Worm (Caenorhabditis elegans) whole organism, late embryonic: ENCODE results near the gene ldb-1.

Experiments used
- F13H6.1 ChIP-seq: sonication (generic microtip); optimal IDR thresholded peaks from 2 replicates; lab custom pipeline; 2016; ENCODE audit warnings: missing genetic modification characterization, missing compliant biosample characterization
- K09A11.1 ChIP-seq: sonication (generic microtip); optimal IDR thresholded peaks from 2 replicates; lab custom pipeline; 2017; ENCODE audit warnings: antibody characterized with exemption, mild to moderate bottlenecking, missing genetic modification characterization, missing compliant biosample characterization; ENCODE audit not compliant: insufficient read depth
- T23F11.4 ChIP-seq: fragments of 200-800 bp; sonication (Bioruptor generic); optimal IDR thresholded peaks from 2 replicates; lab custom pipeline; 2018; ENCODE audit warnings: mild to moderate bottlenecking, missing genetic modification characterization, missing compliant biosample characterization
- Y22D7AL.16 ChIP-seq: sonication (generic microtip); optimal IDR thresholded peaks from 2 replicates; lab custom pipeline; 2016; ENCODE audit warnings: missing genetic modification characterization, missing compliant biosample characterization
- ahr-1 ChIP-seq: sonication (generic microtip); optimal IDR thresholded peaks from 2 replicates; lab custom pipeline; 2016; ENCODE audit warnings: missing genetic modification characterization, missing compliant biosample characterization
- ama-1 ChIP-seq: fragments of 150-350 bp; optimal IDR thresholded peaks from 2 replicates; lab custom pipeline; 2014
- ceh-14 ChIP-seq: sonication (generic microtip); optimal IDR thresholded peaks from 2 replicates; lab custom pipeline; 2016; ENCODE audit warnings: missing genotype, missing genetic modification characterization, missing compliant biosample characterization
- ceh-18 ChIP-seq: sonication (generic microtip); optimal IDR thresholded peaks from 2 replicates; lab custom pipeline; 2016; ENCODE audit warnings: missing genetic modification characterization, missing compliant biosample characterization
- ceh-19 ChIP-seq: fragments of 200-800 bp; sonication (Bioruptor generic); optimal IDR thresholded peaks from 2 replicates; lab custom pipeline; 2018; ENCODE audit warnings: mild to moderate bottlenecking, missing genetic modification characterization, missing compliant biosample characterization
- ceh-2 ChIP-seq: sonication (generic microtip); optimal IDR thresholded peaks from 2 replicates; lab custom pipeline; 2016; ENCODE audit warnings: missing genotype, missing genetic modification characterization, missing compliant biosample characterization
- ceh-22 ChIP-seq: sonication (generic microtip); optimal IDR thresholded peaks from 2 replicates; lab custom pipeline; 2017; ENCODE audit warnings: missing biosample characterization, missing genetic modification characterization
- ceh-24 ChIP-seq: sonication (generic microtip); optimal IDR thresholded peaks from 2 replicates; lab custom pipeline; 2016; ENCODE audit warnings: mild to moderate bottlenecking, missing genetic modification characterization, missing compliant biosample characterization
- ceh-31 ChIP-seq: sonication (generic microtip); optimal IDR thresholded peaks from 2 replicates; lab custom pipeline; 2016; ENCODE audit warnings: missing genetic modification characterization, missing compliant biosample characterization
- ceh-45 ChIP-seq: fragments of 200-800 bp; sonication (Bioruptor generic); IDR thresholded peaks from 2 replicates; pipeline ENCODE4 v1.3.6; 2022; ENCODE audit warnings: missing genetic modification reagents, missing genetic modification characterization, missing compliant biosample characterization
- ceh-48 ChIP-seq: sonication (generic microtip); optimal IDR thresholded peaks from 2 replicates; lab custom pipeline; 2016; ENCODE audit warnings: missing genetic modification characterization, inconsistent platforms, missing compliant biosample characterization
- ceh-6 ChIP-seq: fragments of 200-800 bp; sonication (Bioruptor generic); optimal IDR thresholded peaks from 2 replicates; lab custom pipeline; 2018; ENCODE audit warnings: mild to moderate bottlenecking, missing genetic modification characterization, missing compliant biosample characterization
- ceh-9 ChIP-seq: sonication (generic microtip); optimal IDR thresholded peaks from 2 replicates; lab custom pipeline; 2016; ENCODE audit warnings: mild to moderate bottlenecking, missing genetic modification characterization, inconsistent platforms, missing compliant biosample characterization
- dmd-4 ChIP-seq: sonication (generic microtip); optimal IDR thresholded peaks from 2 replicates; lab custom pipeline; 2016; ENCODE audit warnings: borderline replicate concordance, missing genetic modification characterization, missing compliant biosample characterization
- elt-2 ChIP-seq: sonication (generic microtip); optimal IDR thresholded peaks from 2 replicates; lab custom pipeline; 2016; ENCODE audit warnings: missing genetic modification reagents, missing genetic modification characterization, missing compliant biosample characterization
- elt-4 ChIP-seq: sonication (generic microtip); optimal IDR thresholded peaks from 2 replicates; lab custom pipeline; 2016; ENCODE audit warnings: missing genetic modification characterization, missing compliant biosample characterization
- ets-4 ChIP-seq: sonication (generic microtip); optimal IDR thresholded peaks from 2 replicates; lab custom pipeline; 2016; ENCODE audit warnings: missing genetic modification characterization, missing compliant biosample characterization
- fkh-10 ChIP-seq: fragments of 150-350 bp; optimal IDR thresholded peaks from 2 replicates; lab custom pipeline; 2014; ENCODE audit warnings: missing biosample characterization, missing genetic modification reagents, missing genetic modification characterization
- fkh-6 ChIP-seq: sonication (generic microtip); optimal IDR thresholded peaks from 2 replicates; lab custom pipeline; 2016; ENCODE audit warnings: missing genetic modification characterization, missing compliant biosample characterization
- gmeb-2 ChIP-seq: sonication (generic microtip); optimal IDR thresholded peaks from 2 replicates; lab custom pipeline; 2016; ENCODE audit warnings: missing genetic modification characterization, inconsistent platforms, missing compliant biosample characterization
- hlh-13 ChIP-seq: fragments of 200-800 bp; sonication (Bioruptor generic); optimal IDR thresholded peaks from 2 replicates; lab custom pipeline; 2018; ENCODE audit warnings: mild to moderate bottlenecking, missing genetic modification characterization, missing compliant biosample characterization
- hlh-30 ChIP-seq: sonication (generic microtip); optimal IDR thresholded peaks from 2 replicates; lab custom pipeline; 2017; ENCODE audit warnings: antibody characterized with exemption, missing genetic modification characterization, missing compliant biosample characterization; ENCODE audit not compliant: insufficient read depth
- hlh-6 ChIP-seq: sonication (generic microtip); optimal IDR thresholded peaks from 2 replicates; lab custom pipeline; 2016; ENCODE audit warnings: missing genotype, missing genetic modification characterization, missing compliant biosample characterization
- hlh-8 ChIP-seq: sonication (generic microtip); optimal IDR thresholded peaks from 2 replicates; lab custom pipeline; 2016; ENCODE audit warnings: missing genotype, missing genetic modification characterization, missing compliant biosample characterization
- lim-6 ChIP-seq: sonication (generic microtip); optimal IDR thresholded peaks from 2 replicates; lab custom pipeline; 2016; ENCODE audit warnings: missing genetic modification characterization, missing compliant biosample characterization
- madf-2 ChIP-seq: sonication (generic microtip); optimal IDR thresholded peaks from 2 replicates; lab custom pipeline; 2017; ENCODE audit warnings: missing genetic modification characterization, missing compliant biosample characterization
- mec-3 ChIP-seq: sonication (generic microtip); optimal IDR thresholded peaks from 2 replicates; lab custom pipeline; 2016; ENCODE audit warnings: borderline replicate concordance, missing genetic modification characterization, missing compliant biosample characterization
- nfya-1 ChIP-seq: sonication (generic microtip); optimal IDR thresholded peaks from 2 replicates; lab custom pipeline; 2017; ENCODE audit warnings: missing genetic modification characterization, mild to moderate bottlenecking, missing compliant biosample characterization, antibody characterized with exemption, moderate library complexity
- nhr-11 ChIP-seq: fragments of 150-350 bp; optimal IDR thresholded peaks from 2 replicates; lab custom pipeline; 2014; ENCODE audit warnings: missing biosample characterization, missing genetic modification characterization
- npax-4 ChIP-seq: sonication (generic microtip); optimal IDR thresholded peaks from 2 replicates; lab custom pipeline; 2016; ENCODE audit warnings: missing genetic modification characterization, missing compliant biosample characterization
- pag-3 ChIP-seq: sonication (generic microtip); optimal IDR thresholded peaks from 2 replicates; lab custom pipeline; 2016; ENCODE audit warnings: missing compliant biosample characterization, missing genetic modification characterization, borderline replicate concordance
- pat-9 ChIP-seq: fragments of 200-800 bp; sonication (Bioruptor generic); optimal IDR thresholded peaks from 2 replicates; lab custom pipeline; 2018; ENCODE audit warnings: mild to moderate bottlenecking, missing genetic modification characterization, moderate library complexity, missing compliant biosample characterization
- pax-1 ChIP-seq: fragments of 150-350 bp; optimal IDR thresholded peaks from 2 replicates; lab custom pipeline; 2014; ENCODE audit warnings: missing biosample characterization, missing genetic modification characterization
- pha-2 ChIP-seq: sonication (generic microtip); optimal IDR thresholded peaks from 2 replicates; lab custom pipeline; 2017; ENCODE audit warnings: mild to moderate bottlenecking, missing genetic modification characterization, missing compliant biosample characterization
- pha-4 ChIP-seq: fragments of 150-350 bp; optimal IDR thresholded peaks from 2 replicates; lab custom pipeline; 2018; ENCODE audit warnings: missing biosample characterization, missing genetic modification reagents, missing genetic modification characterization
- ref-2 ChIP-seq: sonication (generic microtip); optimal IDR thresholded peaks from 2 replicates; lab custom pipeline; 2016; ENCODE audit warnings: missing genetic modification characterization, missing compliant biosample characterization
- rnt-1 ChIP-seq: sonication (generic microtip); optimal IDR thresholded peaks from 2 replicates; lab custom pipeline; 2016; ENCODE audit warnings: missing genetic modification characterization, missing compliant biosample characterization
- sdc-2 ChIP-seq: sonication (generic microtip); optimal IDR thresholded peaks from 2 replicates; lab custom pipeline; 2016; ENCODE audit warnings: missing genotype, missing genetic modification characterization, missing compliant biosample characterization
- sox-4 ChIP-seq: sonication (generic microtip); optimal IDR thresholded peaks from 2 replicates; lab custom pipeline; 2017; ENCODE audit warnings: mild to moderate bottlenecking, missing genetic modification characterization, inconsistent platforms, missing compliant biosample characterization
- tbx-2 ChIP-seq: sonication (generic microtip); optimal IDR thresholded peaks from 2 replicates; lab custom pipeline; 2016; ENCODE audit warnings: missing genetic modification characterization, missing compliant biosample characterization
- tbx-7 ChIP-seq: sonication (generic microtip); optimal IDR thresholded peaks from 2 replicates; lab custom pipeline; 2016; ENCODE audit warnings: missing genotype, missing genetic modification characterization, missing compliant biosample characterization
- unc-3 ChIP-seq, 2 experiments: fragments of 200-800 bp in 1 of 2; sonication (Bioruptor generic) in 1 of 2; sonication (generic microtip) in 1 of 2; conservative IDR thresholded peaks in 1 of 2; optimal IDR thresholded peaks in 1 of 2; 2 replicates each; pipeline versions ENCODE4 v1.3.6 to Lab custom; 2016 to 2022; ENCODE audit warnings: missing compliant biosample characterization in 2 of 2, missing genetic modification characterization in 2 of 2, missing genetic modification reagents in 1 of 2
- unc-86 ChIP-seq: sonication (generic microtip); optimal IDR thresholded peaks from 2 replicates; lab custom pipeline; 2016; ENCODE audit warnings: missing genetic modification characterization, missing compliant biosample characterization
- zip-5 ChIP-seq: sonication (generic microtip); optimal IDR thresholded peaks from 2 replicates; lab custom pipeline; 2016; ENCODE audit warnings: missing genetic modification characterization, missing compliant biosample characterization
- ztf-16 ChIP-seq: sonication (generic microtip); optimal IDR thresholded peaks from 2 replicates; lab custom pipeline; 2017; ENCODE audit warnings: missing genetic modification characterization, missing compliant biosample characterization

The ldb-1 gene

ce11 chrX:11016100-11016499 lies 12.6 kb upstream of the ldb-1 start, which contains the start of gene egl-15:
Gene egl-15, plus strand, starts transcription at chrX:11016400.
- TF ChIP-seq ceh-45, result no peak
- TF ChIP-seq sox-4, result no peak
- no peak for TF ChIP-seq hlh-8 (tag; lab: Kevin White, UChicago)
- no peak for TF ChIP-seq ceh-48 (tag; lab: Kevin White, UChicago)
- no peak for TF ChIP-seq Y22D7AL.16 (tag; lab: Kevin White, UChicago)
- no peak for TF ChIP-seq npax-4
- TF ChIP-seq ref-2 (tag; lab: Kevin White, UChicago), result no peak
- no peak for TF ChIP-seq zip-5 (tag; lab: Kevin White, UChicago)
- no peak for TF ChIP-seq nhr-11
- no peak for TF ChIP-seq K09A11.1 (tag; lab: Kevin White, UChicago)
- TF ChIP-seq ceh-6 (GFP tag; lab: Kevin White, UChicago), result no peak
- TF ChIP-seq ceh-31, result no peak
- TF ChIP-seq rnt-1, result no peak
- no peak for TF ChIP-seq ceh-14 (tag; lab: Kevin White, UChicago)
- no peak for TF ChIP-seq unc-86 (tag; lab: Kevin White, UChicago)
- TF ChIP-seq T23F11.4, result no peak
- TF ChIP-seq dmd-4 (tag; lab: Kevin White, UChicago), result no peak
- TF ChIP-seq ceh-2 (tag; lab: Kevin White, UChicago), result no peak
- no peak for TF ChIP-seq fkh-10 (GFP tag; lab: Kevin White, UChicago)

ce11 chrX:11031047-11031695 lies 2.5 kb downstream of the ldb-1 start:
- TF ChIP-seq ztf-16 (peak; percentile 64), hlh-30 (tag; lab: Kevin White, UChicago) (peak; percentile 72), pha-2 (peak; percentile 57), lim-6 (peak; percentile 45), fkh-6 (tag; lab: Kevin White, UChicago) (no peak), sdc-2 (peak; percentile 83), pat-9 (peak; percentile 52), ceh-2 (tag; lab: Kevin White, UChicago) (peak; percentile 86), npax-4 (no peak), pax-1 (tag; lab: Kevin White, UChicago) (peak; percentile 67), pha-4 (no peak), pag-3 (tag; lab: Kevin White, UChicago) (peak; percentile 58), F13H6.1 (peak; percentile 78), ahr-1 (tag; lab: Kevin White, UChicago) (peak; percentile 9), tbx-7 (tag; lab: Kevin White, UChicago) (peak; percentile 58), zip-5 (tag; lab: Kevin White, UChicago) (no peak), ceh-19 (GFP tag; lab: Kevin White, UChicago) (peak; percentile 51), elt-4 (tag; lab: Kevin White, UChicago) (no peak), ceh-18 (tag; lab: Kevin White, UChicago) (peak; percentile 86), nfya-1 (tag; lab: Kevin White, UChicago) (peak; percentile 89), unc-3 (GFP tag; conservative IDR thresholded peaks at IDR 0.05; lab: Robert Waterston, UW) (0 out of 2 replicates have a peak, but pooled peaks have one; percentile 14), unc-3 (tag; optimal IDR thresholded peaks at IDR 0.05; lab: Kevin White, UChicago) (no peak), ceh-14 (tag; lab: Kevin White, UChicago) (peak; percentile 80), mec-3 (tag; lab: Kevin White, UChicago) (peak; percentile 3), ceh-48 (tag; lab: Kevin White, UChicago) (peak; percentile 50), ceh-22 (tag; lab: Kevin White, UChicago) (peak; percentile 18), ceh-24 (tag; lab: Kevin White, UChicago) (no peak), ceh-9 (no peak), ets-4 (tag; lab: Kevin White, UChicago) (peak; percentile 74), ama-1 (lab: Kevin White, UChicago) (peak; percentile 34), madf-2 (tag; lab: Kevin White, UChicago) (peak; percentile 73), ceh-6 (GFP tag; lab: Kevin White, UChicago) (peak; percentile 76), hlh-6 (tag; lab: Kevin White, UChicago) (peak; percentile 77), tbx-2 (peak; percentile 96), rnt-1 (peak; percentile 94), gmeb-2 (no peak), T23F11.4 (peak; percentile 57), dmd-4 (tag; lab: Kevin White, UChicago) (no peak), K09A11.1 (tag; lab: Kevin White, UChicago) (peak; percentile 16), hlh-13 (GFP tag; lab: Kevin White, UChicago) (no peak), elt-2 (tag; lab: Kevin White, UChicago) (peak; percentile 40)
